Fruit fly (Drosophila melanogaster) whole organism, pupa: ENCODE results near the gene bond.

Experiments
- CG14655 ChIP-seq: fragments of 200-800 bp; sonication (Bioruptor generic); optimal IDR thresholded peaks from 3 replicates; lab custom pipeline; 2017; ENCODE audit warnings: mild to moderate bottlenecking, missing biosample characterization, missing genetic modification reagents, missing genetic modification characterization
- CG15710 ChIP-seq: fragments of 200-800 bp; sonication (Bioruptor generic); optimal IDR thresholded peaks from 2 replicates; lab custom pipeline; 2018; ENCODE audit warnings: missing biosample characterization, mild to moderate bottlenecking, missing genetic modification characterization, moderate library complexity
- CG32121 ChIP-seq: fragments of 200-800 bp; sonication (Bioruptor generic); IDR thresholded peaks from 2 replicates; pipeline ENCODE4 v1.3.6; 2022; ENCODE audit warnings: missing biosample characterization, missing genetic modification characterization
- CG34367 ChIP-seq: fragments of 200-800 bp; sonication (Bioruptor generic); optimal IDR thresholded peaks from 2 replicates; lab custom pipeline; 2018; ENCODE audit warnings: missing biosample characterization, mild to moderate bottlenecking, missing genetic modification characterization
- CG8159 ChIP-seq: fragments of 200-800 bp; sonication (Bioruptor generic); optimal IDR thresholded peaks from 3 replicates; lab custom pipeline; 2018; ENCODE audit warnings: missing biosample characterization, mild to moderate bottlenecking, missing genetic modification characterization, moderate library complexity
- CG8301 ChIP-seq: fragments of 200-800 bp; sonication (Bioruptor generic); optimal IDR thresholded peaks from 2 replicates; lab custom pipeline; 2018; ENCODE audit warnings: missing biosample characterization, mild to moderate bottlenecking, missing genetic modification characterization
- D1 ChIP-seq: fragments of 200-800 bp; sonication (Bioruptor generic); optimal IDR thresholded peaks from 2 replicates; lab custom pipeline; 2018; ENCODE audit warnings: missing biosample characterization, mild to moderate bottlenecking, missing genetic modification characterization, moderate library complexity
- Ets98B ChIP-seq: fragments of 200-800 bp; sonication (Bioruptor generic); IDR thresholded peaks from 2 replicates; pipeline ENCODE4 v1.3.6; 2022; ENCODE audit warnings: missing biosample characterization, missing genetic modification characterization
- Pif1B ChIP-seq: fragments of 200-800 bp; sonication (Bioruptor generic); optimal IDR thresholded peaks from 3 replicates; lab custom pipeline; 2016; ENCODE audit warnings: missing biosample characterization, missing genetic modification characterization
- fd96Ca ChIP-seq: fragments of 200-800 bp; sonication (Bioruptor generic); IDR thresholded peaks from 3 replicates; pipeline ENCODE4 v1.3.6; 2022; ENCODE audit warnings: missing biosample characterization, missing genetic modification characterization
- rn ChIP-seq: fragments of 200-800 bp; sonication (Bioruptor generic); IDR thresholded peaks from 2 replicates; pipeline ENCODE4 v1.3.6; 2022; ENCODE audit warnings: missing biosample characterization, missing genetic modification characterization

- TF ChIP-seq CG15710 (tag; lab: Kevin White, UChicago) (no peak), CG8159 (no peak), D1 (tag; lab: Kevin White, UChicago) (no peak), CG34367 (no peak), Pif1B (GFP tag; lab: Kevin White, UChicago) (no peak), Ets98B (GFP tag; lab: Robert Waterston, UW) (no peak), CG8301 (no peak), rn (GFP tag; lab: Robert Waterston, UW) (no peak), CG32121 (no peak), CG14655 (GFP tag; lab: Kevin White, UChicago) (no peak), fd96Ca (GFP tag; lab: Robert Waterston, UW) (no peak)
Measured at dm6 chr3R:22586525-22586924, 36.0 kb downstream of the bond start, which contains the start of gene btn.
